Fruit fly (Drosophila melanogaster): ENCODE measurements around the gene Med.

The Med gene

dm6 chr3R:31603655-31604054 lies 7.2 kb upstream of the Med start (continued):
- TF ChIP-seq Dfd (GFP tag; optimal IDR thresholded peaks at IDR 0.05) (no peak), Sin3A (optimal IDR thresholded peaks at IDR 0.05) (no peak), CG18476 (GFP tag; optimal IDR thresholded peaks at IDR 0.05) (no peak), CG31365 (tag; optimal IDR thresholded peaks at IDR 0.05) (no peak), Nf-YC (tag; optimal IDR thresholded peaks at IDR 0.05) (peak; percentile 3), D19A (tag; optimal IDR thresholded peaks at IDR 0.05) (no peak), CrebB (tag; optimal IDR thresholded peaks at IDR 0.05) (peak; percentile 4), CG10147 (GFP tag; optimal IDR thresholded peaks at IDR 0.05) (peak; percentile 24), CG14014 (GFP tag; IDR thresholded peaks at IDR 0.05) (peak; percentile 31; the same call in 1 of the 2 replicates)

- no peak for TF ChIP-seq CG12299 (tag; optimal IDR thresholded peaks at IDR 0.05)
- TF ChIP-seq lilli (GFP tag; optimal IDR thresholded peaks at IDR 0.05) = peak; percentile 10
- no peak for TF ChIP-seq CG2120 (GFP tag; optimal IDR thresholded peaks at IDR 0.05)
- peak; percentile 72 for TF ChIP-seq Med (GFP tag)
- TF ChIP-seq Jarid2 (GFP tag; optimal IDR thresholded peaks at IDR 0.05) = no peak
- peak in 1 of 2 experiments; percentile 83 for TF ChIP-seq Eip74EF (GFP tag; optimal IDR thresholded peaks at IDR 0.05)
- TF ChIP-seq CG3726 (GFP tag; IDR thresholded peaks at IDR 0.05) = no peak
- no peak for TF ChIP-seq tll (GFP tag; optimal IDR thresholded peaks at IDR 0.05)
- peak; percentile 60 for TF ChIP-seq CG8281 (tag; optimal IDR thresholded peaks at IDR 0.05)
- TF ChIP-seq slbo (GFP tag; IDR thresholded peaks at IDR 0.05) = peak; percentile 36; the same call in 1 of the 2 replicates
- TF ChIP-seq sd (tag; optimal IDR thresholded peaks at IDR 0.05) = peak; percentile 44
- peak; percentile 72 for TF ChIP-seq ftz-f1 (GFP tag; optimal IDR thresholded peaks at IDR 0.05)
- TF ChIP-seq gsb-n (tag; optimal IDR thresholded peaks at IDR 0.05) = no peak
- peak; percentile 62 for TF ChIP-seq gcm (GFP tag; optimal IDR thresholded peaks at IDR 0.05)
- peak; percentile 55 for TF ChIP-seq CG13894 (tag; optimal IDR thresholded peaks at IDR 0.05)
- TF ChIP-seq B-H2 (GFP tag; optimal IDR thresholded peaks at IDR 0.05) = no peak
- peak; percentile 90 for TF ChIP-seq chinmo (GFP tag; IDR thresholded peaks at IDR 0.05; ENCODE audit: partially characterized antibody)
- TF ChIP-seq NfI (GFP tag; optimal IDR thresholded peaks at IDR 0.05) = no peak
- TF ChIP-seq Hr78 (GFP tag; optimal IDR thresholded peaks at IDR 0.05) = peak in 1 of 2 experiments; percentile 95
- TF ChIP-seq CG15073 (GFP tag; optimal IDR thresholded peaks at IDR 0.05) = no peak
- TF ChIP-seq Bgb (GFP tag; IDR thresholded peaks at IDR 0.05; ENCODE audit: partially characterized antibody) = 0 out of 2 replicates have a peak, but pooled peaks have one; percentile 10
- TF ChIP-seq mld (GFP tag; IDR thresholded peaks at IDR 0.05; ENCODE audit: partially characterized antibody) = no peak
These were observed 6.3 kb upstream of the Med start for dm6 chr3R:31604409-31605116.

- TF ChIP-seq dysf (GFP tag; IDR thresholded peaks at IDR 0.05) = 0 out of 3 replicates have a peak, but pooled peaks have one; percentile 13
- TF ChIP-seq CG16813 (GFP tag; IDR thresholded peaks at IDR 0.05; ENCODE audit: partially characterized antibody) = no peak
- no peak for TF ChIP-seq sc (optimal IDR thresholded peaks at IDR 0.05)
- no peak for TF ChIP-seq sc (GFP tag; optimal IDR thresholded peaks at IDR 0.05)
- no peak for TF ChIP-seq CTCF (GFP tag; optimal IDR thresholded peaks at IDR 0.05)
- peak; percentile 66 for TF ChIP-seq pfk (GFP tag; optimal IDR thresholded peaks at IDR 0.05)
- TF ChIP-seq wor (GFP tag; IDR thresholded peaks at IDR 0.05) = no peak
- no peak for TF ChIP-seq ssp (GFP tag; IDR thresholded peaks at IDR 0.05)
- TF ChIP-seq CG15269 (tag; optimal IDR thresholded peaks at IDR 0.05) = peak; percentile 14
- TF ChIP-seq CG17568 (GFP tag; optimal IDR thresholded peaks at IDR 0.05) = peak; percentile 10
- no peak for TF ChIP-seq ATbp (GFP tag; optimal IDR thresholded peaks at IDR 0.05)
- TF ChIP-seq MTF-1 (GFP tag; optimal IDR thresholded peaks at IDR 0.05; ENCODE audit: borderline replicate concordance) = no peak
- peak; percentile 84 for TF ChIP-seq grau (tag; optimal IDR thresholded peaks at IDR 0.05)
- TF ChIP-seq Spps (tag; optimal IDR thresholded peaks at IDR 0.05) = no peak
- TF ChIP-seq chn (GFP tag; optimal IDR thresholded peaks at IDR 0.05) = no peak
- TF ChIP-seq crol (GFP tag; IDR thresholded peaks at IDR 0.05) = no peak
- TF ChIP-seq Side (GFP tag; optimal IDR thresholded peaks at IDR 0.05) = no peak
- TF ChIP-seq row (GFP tag; IDR thresholded peaks at IDR 0.05) = 0 out of 3 replicates have a peak, but pooled peaks have one; percentile 7
These were observed 5.8 kb upstream of the Med start for dm6 chr3R:31605117-31605432.
